Fruit fly (Drosophila melanogaster) whole organism, prepupa: ENCODE measurements around the gene g.

Experiments used
- CG10669 ChIP-seq: fragments of 200-800 bp; sonication (Bioruptor generic); optimal IDR thresholded peaks from 3 replicates; lab custom pipeline; 2018; ENCODE audit warnings: missing biosample characterization, mild to moderate bottlenecking, missing genetic modification characterization, moderate library complexity
- CG11294 ChIP-seq: fragments of 200-800 bp; sonication (Bioruptor generic); IDR thresholded peaks from 2 replicates; pipeline ENCODE4 v1.3.6; 2022; ENCODE audit warnings: missing biosample characterization, missing genetic modification characterization
- CG11762 ChIP-seq: fragments of 200-800 bp; sonication (Bioruptor generic); optimal IDR thresholded peaks from 3 replicates; lab custom pipeline; 2016; ENCODE audit warnings: missing biosample characterization, missing genetic modification characterization; ENCODE audit not compliant: insufficient read depth
- CG11902 ChIP-seq: fragments of 200-800 bp; sonication (Bioruptor generic); optimal IDR thresholded peaks from 3 replicates; lab custom pipeline; 2016; ENCODE audit warnings: missing biosample characterization, missing genetic modification characterization
- CG15336 ChIP-seq: fragments of 200-800 bp; sonication (Bioruptor generic); IDR thresholded peaks from 2 replicates; pipeline ENCODE4 v1.3.6; 2022; ENCODE audit warnings: missing biosample characterization, missing genetic modification characterization
- CG16779 ChIP-seq: fragments of 200-800 bp; sonication (Bioruptor generic); optimal IDR thresholded peaks from 3 replicates; lab custom pipeline; 2017; ENCODE audit warnings: missing biosample characterization, mild to moderate bottlenecking, missing genetic modification characterization
- CG3032 ChIP-seq: fragments of 200-800 bp; optimal IDR thresholded peaks from 2 replicates; lab custom pipeline; 2019; ENCODE audit warnings: missing biosample characterization, mild to moderate bottlenecking, missing genetic modification characterization, moderate library complexity
- CG32006 ChIP-seq: fragments of 200-800 bp; sonication (Bioruptor generic); optimal IDR thresholded peaks from 3 replicates; lab custom pipeline; 2017; ENCODE audit warnings: missing biosample characterization, mild to moderate bottlenecking, missing genetic modification characterization
- CG34406 ChIP-seq: fragments of 200-800 bp; sonication (Bioruptor generic); optimal IDR thresholded peaks from 3 replicates; lab custom pipeline; 2016; ENCODE audit warnings: missing biosample characterization, missing genetic modification characterization
- CG3919 ChIP-seq: fragments of 200-800 bp; sonication (Bioruptor generic); optimal IDR thresholded peaks from 3 replicates; lab custom pipeline; 2016; ENCODE audit warnings: missing biosample characterization, missing genetic modification characterization
- CG6163 ChIP-seq: fragments of 200-800 bp; sonication (Bioruptor generic); IDR thresholded peaks from 3 replicates; pipeline ENCODE4 v1.3.6; 2022; ENCODE audit warnings: missing biosample characterization, missing genetic modification characterization
- CG6792 ChIP-seq: fragments of 200-800 bp; sonication (Bioruptor generic); optimal IDR thresholded peaks from 3 replicates; lab custom pipeline; 2016; ENCODE audit warnings: missing biosample characterization, missing genetic modification characterization
- CG6854 ChIP-seq: fragments of 200-800 bp; sonication (Bioruptor generic); optimal IDR thresholded peaks from 2 replicates; lab custom pipeline; 2017; ENCODE audit warnings: missing biosample characterization, mild to moderate bottlenecking, missing genetic modification characterization
- CG7368 ChIP-seq: fragments of 200-800 bp; sonication (Bioruptor generic); optimal IDR thresholded peaks from 3 replicates; lab custom pipeline; 2016; ENCODE audit warnings: missing biosample characterization, missing genetic modification characterization
- CG8632 ChIP-seq: fragments of 200-800 bp; sonication (Bioruptor generic); optimal IDR thresholded peaks from 3 replicates; lab custom pipeline; 2016; ENCODE audit warnings: missing biosample characterization, missing genetic modification characterization
- CG9139 ChIP-seq: fragments of 200-800 bp; sonication (Bioruptor generic); optimal IDR thresholded peaks from 3 replicates; lab custom pipeline; 2017; ENCODE audit warnings: missing biosample characterization, mild to moderate bottlenecking, missing genetic modification characterization
- Eip78C ChIP-seq: fragments of 200-800 bp; sonication (Bioruptor generic); peaks from one replicate; lab custom pipeline; 2016; ENCODE audit warnings: missing biosample characterization, missing genetic modification characterization
- Eip93F ChIP-seq: fragments of 200-800 bp; sonication (Bioruptor generic); optimal IDR thresholded peaks from 2 replicates; lab custom pipeline; 2016; ENCODE audit warnings: missing biosample characterization, mild to moderate bottlenecking, missing genetic modification characterization
- Ets96B ChIP-seq: fragments of 200-800 bp; optimal IDR thresholded peaks from 2 replicates; lab custom pipeline; 2019; ENCODE audit warnings: missing biosample characterization, mild to moderate bottlenecking, missing genetic modification characterization, moderate library complexity
- Hr38 ChIP-seq: sonication (Bioruptor generic); optimal IDR thresholded peaks from 2 replicates; lab custom pipeline; 2016; ENCODE audit warnings: missing biosample characterization, missing genetic modification characterization
- Hr39 ChIP-seq: fragments of 200-800 bp; sonication (Bioruptor generic); optimal IDR thresholded peaks from 2 replicates; lab custom pipeline; 2016; ENCODE audit warnings: missing biosample characterization, missing genetic modification characterization
- Lpt ChIP-seq: fragments of 200-800 bp; sonication (Bioruptor generic); optimal IDR thresholded peaks from 3 replicates; lab custom pipeline; 2016; ENCODE audit warnings: missing biosample characterization, missing genetic modification characterization
- Sox102F ChIP-seq: fragments of 200-800 bp; sonication (Bioruptor generic); optimal IDR thresholded peaks from 2 replicates; lab custom pipeline; 2016; ENCODE audit warnings: missing biosample characterization, mild to moderate bottlenecking, missing genetic modification characterization
- Sox15 ChIP-seq: fragments of 200-800 bp; sonication (Bioruptor generic); optimal IDR thresholded peaks from 3 replicates; lab custom pipeline; 2016; ENCODE audit warnings: missing biosample characterization, missing genetic modification characterization
- achi ChIP-seq: fragments of 200-800 bp; sonication (Bioruptor generic); optimal IDR thresholded peaks from 3 replicates; lab custom pipeline; 2016; ENCODE audit warnings: missing biosample characterization, missing genetic modification characterization
- acj6 ChIP-seq: fragments of 200-800 bp; sonication (Bioruptor generic); optimal IDR thresholded peaks from 3 replicates; lab custom pipeline; 2016; ENCODE audit warnings: missing biosample characterization, missing genetic modification characterization
- dac ChIP-seq: fragments of 200-800 bp; sonication (Bioruptor generic); optimal IDR thresholded peaks from 2 replicates; lab custom pipeline; 2017; ENCODE audit warnings: missing biosample characterization, mild to moderate bottlenecking, missing genetic modification characterization
- dsx ChIP-seq: fragments of 200-800 bp; optimal IDR thresholded peaks from 3 replicates; lab custom pipeline; 2019; ENCODE audit warnings: missing biosample characterization, mild to moderate bottlenecking, missing genetic modification characterization, moderate library complexity; ENCODE audit not compliant: poor library complexity, severe bottlenecking
- fd85E ChIP-seq: fragments of 200-800 bp; sonication (Bioruptor generic); optimal IDR thresholded peaks from 3 replicates; lab custom pipeline; 2016; ENCODE audit warnings: missing biosample characterization, missing genetic modification characterization
- fkh ChIP-seq: fragments of 200-800 bp; sonication (Bioruptor generic); optimal IDR thresholded peaks from 3 replicates; lab custom pipeline; 2017; ENCODE audit warnings: missing biosample characterization, mild to moderate bottlenecking, missing genetic modification characterization, moderate library complexity
- lz ChIP-seq: fragments of 200-800 bp; sonication (Bioruptor generic); optimal IDR thresholded peaks from 3 replicates; lab custom pipeline; 2016; ENCODE audit warnings: missing biosample characterization, missing genetic modification characterization
- net ChIP-seq: fragments of 200-800 bp; sonication (Bioruptor generic); optimal IDR thresholded peaks from 3 replicates; lab custom pipeline; 2016; ENCODE audit warnings: missing biosample characterization, missing genetic modification characterization
- salr ChIP-seq, 2 experiments: fragments of 200-800 bp; sonication (Bioruptor generic); optimal IDR thresholded peaks; 3 replicates each; lab custom pipeline; 2016 to 2018; ENCODE audit warnings: missing biosample characterization in 2 of 2, missing genetic modification characterization in 2 of 2, mild to moderate bottlenecking in 1 of 2
- ss ChIP-seq, 2 experiments: fragments of 200-800 bp; sonication (Bioruptor generic); optimal IDR thresholded peaks; 2 replicates in 1 of 2; 3 replicates in 1 of 2; lab custom pipeline; 2017 to 2018; ENCODE audit warnings: mild to moderate bottlenecking in 2 of 2, missing biosample characterization in 2 of 2, missing genetic modification characterization in 2 of 2, moderate library complexity in 1 of 2
- svp ChIP-seq: fragments of 200-800 bp; sonication (Bioruptor generic); peaks from one replicate; lab custom pipeline; 2016; ENCODE audit warnings: missing biosample characterization, missing genetic modification characterization
- topi ChIP-seq: fragments of 200-800 bp; sonication (Bioruptor generic); optimal IDR thresholded peaks from 3 replicates; lab custom pipeline; 2016; ENCODE audit warnings: missing biosample characterization, missing genetic modification characterization
- vri ChIP-seq: fragments of 200-800 bp; sonication (Bioruptor generic); optimal IDR thresholded peaks from 3 replicates; lab custom pipeline; 2016; ENCODE audit warnings: missing biosample characterization, mild to moderate bottlenecking, missing genetic modification characterization

Gene g

dm6 chrX:13754476-13754875 lies 18.4 kb upstream of the g start (continued):
- peak; percentile 49 for TF ChIP-seq CG7368
- peak; percentile 31 for TF ChIP-seq acj6 (GFP tag; lab: Kevin White, UChicago)
- TF ChIP-seq net (GFP tag; lab: Kevin White, UChicago): peak; percentile 34
- TF ChIP-seq salr (GFP tag; optimal IDR thresholded peaks at IDR 0.05; lab: Kevin White, UChicago): peak in 1 of 2 experiments; percentile 39
- peak; percentile 58 for TF ChIP-seq CG15336 (GFP tag; lab: Robert Waterston, UW)
- peak; percentile 34 for TF ChIP-seq lz (GFP tag; lab: Kevin White, UChicago)
- TF ChIP-seq CG11902 (GFP tag; lab: Kevin White, UChicago): no peak
- TF ChIP-seq CG3919 (GFP tag; lab: Kevin White, UChicago): peak; percentile 55
- peak; percentile 28 for TF ChIP-seq Lpt
- TF ChIP-seq fd85E: no peak
- TF ChIP-seq CG3032: no peak
- TF ChIP-seq CG6163 (GFP tag; lab: Robert Waterston, UW): peak; percentile 88; the same call in 2 of the 3 replicates
- TF ChIP-seq CG9139 (GFP tag; lab: Kevin White, UChicago): peak; percentile 29
- peak; percentile 26 for TF ChIP-seq CG10669
- peak; percentile 58 for TF ChIP-seq vri
- TF ChIP-seq CG8632 (GFP tag; lab: Kevin White, UChicago): peak; percentile 6

- no peak for TF ChIP-seq CG3919 (GFP tag; lab: Kevin White, UChicago)
- TF ChIP-seq dac (GFP tag; lab: Kevin White, UChicago): no peak
- peak; percentile 58 for TF ChIP-seq svp (GFP tag; lab: Kevin White, UChicago)
- TF ChIP-seq lz (GFP tag; lab: Kevin White, UChicago): no peak
- no peak for TF ChIP-seq Lpt
- TF ChIP-seq, all 60 proteins: peak for 1
These were observed 17.7 kb upstream of the g start for dm6 chrX:13753775-13754174.

dm6 chrX:13753101-13753758 lies 17.2 kb upstream of the g start:
- no peak for TF ChIP-seq CG11294 (GFP tag; lab: Robert Waterston, UW)
- no peak for TF ChIP-seq Sox15 (GFP tag; lab: Kevin White, UChicago)
- TF ChIP-seq ss (GFP tag; optimal IDR thresholded peaks at IDR 0.05; lab: Kevin White, UChicago): peak in 1 of 2 experiments; percentile 5
- peak; percentile 31; the same call in 2 of the 3 replicates for TF ChIP-seq CG6163 (GFP tag; lab: Robert Waterston, UW)
- TF ChIP-seq CG6854 (GFP tag; lab: Kevin White, UChicago): peak; percentile 19
- TF ChIP-seq, all 60 proteins: peak for 3

- TF ChIP-seq Eip78C (GFP tag; lab: Kevin White, UChicago) (peak; percentile 61), Eip93F (GFP tag; lab: Kevin White, UChicago) (no peak)
- TF ChIP-seq, all 60 proteins: peak for 1
These were observed 16.5 kb upstream of the g start for dm6 chrX:13752543-13753046.

dm6 chrX:13749873-13750241 lies 13.8 kb upstream of the g start:
- TF ChIP-seq fkh (GFP tag; lab: Kevin White, UChicago) (peak; percentile 72), CG8632 (GFP tag; lab: Kevin White, UChicago) (no peak)

- TF ChIP-seq svp (GFP tag; lab: Kevin White, UChicago) (peak; percentile 71), dsx (GFP tag; lab: Kevin White, UChicago) (no peak), CG6792 (no peak), CG11762 (no peak), salr (GFP tag; optimal IDR thresholded peaks at IDR 0.05; lab: Kevin White, UChicago) (no peak), Hr38 (GFP tag; lab: Kevin White, UChicago) (no peak), topi (peak; percentile 24), vri (peak; percentile 88), Ets96B (peak; percentile 22), CG34406 (peak; percentile 25), achi (GFP tag; lab: Kevin White, UChicago) (peak; percentile 26), dac (GFP tag; lab: Kevin White, UChicago) (no peak), CG8632 (GFP tag; lab: Kevin White, UChicago) (peak; percentile 27), CG16779 (tag; lab: Kevin White, UChicago) (no peak), Sox102F (GFP tag; lab: Kevin White, UChicago) (peak; percentile 10), Hr39 (no peak), CG3032 (no peak), CG32006 (GFP tag; lab: Kevin White, UChicago) (peak; percentile 54)
These were observed 13.1 kb upstream of the g start for dm6 chrX:13748906-13749872.
